Fruit fly (Drosophila melanogaster): ENCODE results near the gene Nedd4.

Nedd4 gene

DNA sequence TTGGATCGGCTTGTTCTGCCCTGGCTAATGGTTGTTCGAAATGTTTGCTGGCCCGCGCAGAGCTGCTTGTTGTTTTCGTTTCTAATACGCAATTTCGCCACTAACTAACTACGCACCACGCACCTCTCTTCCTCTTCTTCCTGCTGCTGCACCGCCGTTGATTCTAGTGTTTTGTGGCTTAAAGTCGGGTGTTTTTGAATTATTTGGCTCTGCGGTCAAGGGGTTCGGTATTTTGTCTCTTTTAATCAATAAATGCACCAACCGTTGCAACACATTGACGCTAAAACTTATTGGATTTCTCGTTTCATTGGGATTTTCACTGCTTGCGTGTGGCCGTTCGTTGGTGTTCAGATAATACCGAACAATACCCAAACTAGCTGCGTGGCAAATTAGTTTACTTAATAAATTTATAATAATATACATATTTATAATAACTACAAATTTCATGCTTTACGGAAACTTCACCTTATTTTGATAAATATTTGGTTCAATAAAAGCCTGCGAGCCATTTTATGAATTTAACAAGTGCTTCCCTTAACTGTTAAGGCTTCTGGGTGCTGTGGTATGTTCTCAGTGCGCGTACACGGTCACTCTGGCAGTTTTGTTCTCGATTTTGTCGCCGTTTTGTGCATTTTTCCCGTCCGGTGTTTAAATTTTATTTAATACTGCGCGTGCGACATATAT is at the start of gene Nedd4, which contains the start of gene Edc3 (continued):
- peak; percentile 51 for TF ChIP-seq CG15601 (tag; optimal IDR thresholded peaks at IDR 0.05)
- no peak for TF ChIP-seq lab (GFP tag; optimal IDR thresholded peaks at IDR 0.05)
- no peak for TF ChIP-seq Hr39 (optimal IDR thresholded peaks at IDR 0.05)
- peak; percentile 52 for TF ChIP-seq pzg (GFP tag; optimal IDR thresholded peaks at IDR 0.05)
- no peak for TF ChIP-seq ERR (GFP tag; optimal IDR thresholded peaks at IDR 0.05)
- TF ChIP-seq CG4820 (GFP tag; optimal IDR thresholded peaks at IDR 0.05) = no peak
- TF ChIP-seq CG9932 (GFP tag; IDR thresholded peaks at IDR 0.05) = no peak
- no peak for TF ChIP-seq Atf6 (GFP tag; IDR thresholded peaks at IDR 0.05)
- no peak for TF ChIP-seq CG43689 (GFP tag; IDR thresholded peaks at IDR 0.05)
- no peak for TF ChIP-seq CG8765 (GFP tag; IDR thresholded peaks at IDR 0.05)
- TF ChIP-seq pita (GFP tag; optimal IDR thresholded peaks at IDR 0.05) = no peak
- peak; percentile 25 for TF ChIP-seq CG18619 (GFP tag; optimal IDR thresholded peaks at IDR 0.05)
- no peak for TF ChIP-seq D19B (GFP tag; optimal IDR thresholded peaks at IDR 0.05)
- no peak for TF ChIP-seq disco-r (GFP tag; optimal IDR thresholded peaks at IDR 0.05)
- no peak for TF ChIP-seq aop (GFP tag; IDR thresholded peaks at IDR 0.05)
- TF ChIP-seq NK7.1 (GFP tag; optimal IDR thresholded peaks at IDR 0.05) = no peak
- peak; percentile 60; the same call in 2 of the 3 replicates for TF ChIP-seq CG17361 (GFP tag; IDR thresholded peaks at IDR 0.05)
- TF ChIP-seq YL-1 (GFP tag; optimal IDR thresholded peaks at IDR 0.05) = peak; percentile 96
- TF ChIP-seq slbo (GFP tag; IDR thresholded peaks at IDR 0.05) = no peak
- TF ChIP-seq CG6272 (GFP tag; IDR thresholded peaks at IDR 0.05) = no peak
- no peak for TF ChIP-seq org-1 (GFP tag; optimal IDR thresholded peaks at IDR 0.05)
- no peak for TF ChIP-seq Tbp (GFP tag; optimal IDR thresholded peaks at IDR 0.05)
- TF ChIP-seq vvl (GFP tag; IDR thresholded peaks at IDR 0.05) = no peak
- TF ChIP-seq CG12155 (GFP tag; optimal IDR thresholded peaks at IDR 0.05) = no peak
- peak; percentile 54 for TF ChIP-seq Nf-YC (tag; optimal IDR thresholded peaks at IDR 0.05)
- no peak for TF ChIP-seq CG32772 (GFP tag; IDR thresholded peaks at IDR 0.05)
- no peak for TF ChIP-seq fu2 (GFP tag; optimal IDR thresholded peaks at IDR 0.05)
- no peak for TF ChIP-seq kah (GFP tag; optimal IDR thresholded peaks at IDR 0.05)
- TF ChIP-seq NC2β (GFP tag; optimal IDR thresholded peaks at IDR 0.05) = no peak
- TF ChIP-seq Sry-β (GFP tag; optimal IDR thresholded peaks at IDR 0.05) = peak; percentile 16
- no peak for TF ChIP-seq pan (optimal IDR thresholded peaks at IDR 0.05)
- TF ChIP-seq pan (GFP tag; optimal IDR thresholded peaks at IDR 0.05 in 1 of 2, IDR thresholded peaks at IDR 0.05 in 1 of 2) = no peak
- TF ChIP-seq CG5180 (GFP tag; optimal IDR thresholded peaks at IDR 0.05) = no peak
- TF ChIP-seq zfh1 (GFP tag; IDR thresholded peaks at IDR 0.05) = 0 out of 3 replicates have a peak, but pooled peaks have one; percentile 5
- TF ChIP-seq bab2 (GFP tag; optimal IDR thresholded peaks at IDR 0.05) = no peak
- TF ChIP-seq mld (GFP tag; IDR thresholded peaks at IDR 0.05; ENCODE audit: partially characterized antibody) = no peak
- TF ChIP-seq Pdp1 (GFP tag; optimal IDR thresholded peaks at IDR 0.05) = no peak
- TF ChIP-seq CG4854 (GFP tag; optimal IDR thresholded peaks at IDR 0.05) = no peak
- no peak for TF ChIP-seq Hsf (GFP tag; optimal IDR thresholded peaks at IDR 0.05)
- TF ChIP-seq yki (optimal IDR thresholded peaks at IDR 0.05) = no peak
- no peak for TF ChIP-seq wek (GFP tag; optimal IDR thresholded peaks at IDR 0.05)
- TF ChIP-seq Myb (GFP tag; optimal IDR thresholded peaks at IDR 0.05) = no peak
- TF ChIP-seq hth (optimal IDR thresholded peaks at IDR 0.05) = no peak
- no peak for TF ChIP-seq cas (GFP tag; IDR thresholded peaks at IDR 0.05)
- no peak for TF ChIP-seq CG31224 (GFP tag; IDR thresholded peaks at IDR 0.05)
- no peak for TF ChIP-seq HLH3B (GFP tag; IDR thresholded peaks at IDR 0.05)
- TF ChIP-seq CG17385 (GFP tag; optimal IDR thresholded peaks at IDR 0.05) = peak; percentile 94
- TF ChIP-seq MESR4 (GFP tag; optimal IDR thresholded peaks at IDR 0.05) = peak; percentile 95
- no peak for TF ChIP-seq dati (GFP tag; IDR thresholded peaks at IDR 0.05)
- no peak for TF ChIP-seq Opbp (GFP tag; IDR thresholded peaks at IDR 0.05; ENCODE audit: partially characterized antibody)
- no peak for TF ChIP-seq CG18011 (GFP tag; optimal IDR thresholded peaks at IDR 0.05)
- TF ChIP-seq Lim3 (GFP tag; IDR thresholded peaks at IDR 0.05) = no peak
